Fruit fly (Drosophila melanogaster) whole organism, embryonic: ENCODE data around the gene MtnD.

Source experiments
- Abd-B ChIP-seq: fragments of 200-800 bp; sonication (Bioruptor generic); optimal IDR thresholded peaks from 2 replicates; lab custom pipeline; 2018; ENCODE audit warnings: missing biosample characterization, mild to moderate bottlenecking, missing genetic modification characterization, moderate library complexity
- BtbVII ChIP-seq: fragments of 200-800 bp; sonication (Bioruptor generic); optimal IDR thresholded peaks from 3 replicates; lab custom pipeline; 2017; ENCODE audit warnings: missing biosample characterization, mild to moderate bottlenecking, missing genetic modification characterization
- CG10274 ChIP-seq: fragments of 200-800 bp; sonication (Bioruptor generic); optimal IDR thresholded peaks from 3 replicates; lab custom pipeline; 2017; ENCODE audit warnings: missing biosample characterization, mild to moderate bottlenecking, missing genetic modification characterization
- CG10462 ChIP-seq: fragments of 200-800 bp; sonication (Bioruptor generic); optimal IDR thresholded peaks from 2 replicates; lab custom pipeline; 2016; ENCODE audit warnings: missing biosample characterization, missing genetic modification characterization
- CG10565 ChIP-seq: fragments of 200-800 bp; sonication (Bioruptor generic); optimal IDR thresholded peaks from 3 replicates; lab custom pipeline; 2016; ENCODE audit warnings: missing biosample characterization, mild to moderate bottlenecking, missing genetic modification characterization
- CG11093 ChIP-seq: fragments of 200-800 bp; sonication (Bioruptor generic); IDR thresholded peaks from 3 replicates; pipeline ENCODE4 v1.3.6; 2022; ENCODE audit warnings: missing biosample characterization, missing genetic modification characterization
- CG14050 ChIP-seq: fragments of 200-800 bp; sonication (Bioruptor generic); IDR thresholded peaks from 3 replicates; pipeline ENCODE4 v1.3.6; 2022; ENCODE audit warnings: missing biosample characterization, missing genetic modification characterization
- CG1647 ChIP-seq: fragments of 200-800 bp; sonication (Bioruptor generic); optimal IDR thresholded peaks from 3 replicates; lab custom pipeline; 2016; ENCODE audit warnings: missing biosample characterization, missing genetic modification characterization
- CG16779 ChIP-seq: fragments of 200-800 bp; sonication (Bioruptor generic); IDR thresholded peaks from 2 replicates; pipeline ENCODE4 v1.3.6; 2022; ENCODE audit warnings: missing biosample characterization, missing genetic modification characterization
- CG17802 ChIP-seq: fragments of 200-800 bp; sonication (Bioruptor generic); optimal IDR thresholded peaks from 2 replicates; lab custom pipeline; 2018; ENCODE audit warnings: missing biosample characterization, mild to moderate bottlenecking, missing genetic modification characterization, moderate library complexity
- CG18764 ChIP-seq: fragments of 200-800 bp; sonication (Bioruptor generic); optimal IDR thresholded peaks from 3 replicates; lab custom pipeline; 2016; ENCODE audit warnings: missing biosample characterization, missing genetic modification characterization
- CG2202 ChIP-seq: fragments of 200-800 bp; sonication (Bioruptor generic); optimal IDR thresholded peaks from 2 replicates; lab custom pipeline; 2018; ENCODE audit warnings: missing biosample characterization, mild to moderate bottlenecking, missing genetic modification characterization
- CG31441 ChIP-seq: fragments of 200-800 bp; sonication (Bioruptor generic); IDR thresholded peaks from 2 replicates; pipeline ENCODE4 v1.3.6; 2022; ENCODE audit warnings: missing biosample characterization, missing genetic modification characterization
- CG3163 ChIP-seq: fragments of 200-800 bp; sonication (Bioruptor generic); optimal IDR thresholded peaks from 3 replicates; lab custom pipeline; 2016; ENCODE audit warnings: missing biosample characterization, missing genetic modification characterization
- CG32772 ChIP-seq: fragments of 200-800 bp; sonication (Bioruptor generic); IDR thresholded peaks from 2 replicates; pipeline ENCODE4 v1.3.6; 2022; ENCODE audit warnings: missing biosample characterization, missing genetic modification characterization
- CG4404 ChIP-seq: fragments of 200-800 bp; sonication (Bioruptor generic); IDR thresholded peaks from 2 replicates; pipeline ENCODE4 v1.3.6; 2022; ENCODE audit warnings: missing biosample characterization, missing genetic modification characterization
- CG4730 ChIP-seq: fragments of 200-800 bp; sonication (Bioruptor generic); IDR thresholded peaks from 2 replicates; pipeline ENCODE4 v1.3.6; 2022; ENCODE audit warnings: missing biosample characterization, missing genetic modification characterization
- CG8944 ChIP-seq: fragments of 200-800 bp; sonication (Bioruptor generic); optimal IDR thresholded peaks from 3 replicates; lab custom pipeline; 2016; ENCODE audit warnings: missing biosample characterization, missing genetic modification characterization
- CG9437 ChIP-seq: fragments of 200-800 bp; sonication (Bioruptor generic); optimal IDR thresholded peaks from 2 replicates; lab custom pipeline; 2018; ENCODE audit warnings: missing biosample characterization, mild to moderate bottlenecking, missing genetic modification characterization
- CG9876 ChIP-seq: fragments of 200-800 bp; sonication (Bioruptor generic); optimal IDR thresholded peaks from 2 replicates; lab custom pipeline; 2016; ENCODE audit warnings: missing biosample characterization, missing genetic modification characterization
- CG9932 ChIP-seq: fragments of 200-800 bp; sonication (Bioruptor generic); IDR thresholded peaks from 2 replicates; pipeline ENCODE4 v1.3.6; 2022; ENCODE audit warnings: missing biosample characterization, missing genetic modification characterization
- D19B ChIP-seq: fragments of 200-800 bp; sonication (Bioruptor generic); optimal IDR thresholded peaks from 2 replicates; lab custom pipeline; 2017; ENCODE audit warnings: missing biosample characterization, mild to moderate bottlenecking, missing genetic modification characterization
- Dip2 ChIP-seq: fragments of 200-800 bp; sonication (Bioruptor generic); IDR thresholded peaks from 2 replicates; pipeline ENCODE4 v1.3.6; 2022; ENCODE audit warnings: missing biosample characterization, missing genetic modification characterization
- Eip74EF ChIP-seq, 2 experiments: fragments of 200-800 bp in 1 of 2; fragments of >200 bp in 1 of 2; sonication (Bioruptor generic) in 1 of 2; optimal IDR thresholded peaks; 2 replicates each; lab custom pipeline; 2017 to 2019; ENCODE audit warnings: missing biosample characterization in 2 of 2, missing genetic modification characterization in 2 of 2, mild to moderate bottlenecking in 1 of 2, moderate library complexity in 1 of 2
- Elba2 ChIP-seq: fragments of 200-800 bp; sonication (Bioruptor generic); optimal IDR thresholded peaks from 3 replicates; lab custom pipeline; 2016; ENCODE audit warnings: missing biosample characterization, missing genetic modification characterization
- Ets97D ChIP-seq: fragments of 200-800 bp; sonication (Bioruptor generic); optimal IDR thresholded peaks from 3 replicates; lab custom pipeline; 2016; ENCODE audit warnings: missing biosample characterization, missing genetic modification characterization
- HLH3B ChIP-seq: fragments of 200-800 bp; sonication (Bioruptor generic); IDR thresholded peaks from 2 replicates; pipeline ENCODE4 v1.3.6; 2022; ENCODE audit warnings: missing biosample characterization, missing genetic modification characterization
- Mrtf ChIP-seq: fragments of 200-800 bp; sonication (Bioruptor generic); IDR thresholded peaks from 3 replicates; pipeline ENCODE4 v1.3.6; 2022; ENCODE audit warnings: missing biosample characterization, missing genetic modification characterization
- Neu2 ChIP-seq: fragments of 200-800 bp; sonication (Bioruptor generic); optimal IDR thresholded peaks from 3 replicates; lab custom pipeline; 2016; ENCODE audit warnings: missing biosample characterization, missing genetic modification characterization, borderline replicate concordance
- Rfx ChIP-seq: fragments of 200-800 bp; sonication (Bioruptor generic); IDR thresholded peaks from 2 replicates; pipeline ENCODE4 v1.3.6; 2022; ENCODE audit warnings: missing biosample characterization, missing genetic modification characterization
- Rx ChIP-seq: fragments of 200-800 bp; sonication (Bioruptor generic); IDR thresholded peaks from 2 replicates; pipeline ENCODE4 v1.3.6; 2022; ENCODE audit warnings: missing biosample characterization, missing genetic modification characterization
- Six4 ChIP-seq: fragments of 200-800 bp; sonication (Bioruptor generic); optimal IDR thresholded peaks from 2 replicates; lab custom pipeline; 2016; ENCODE audit warnings: missing biosample characterization, missing genetic modification characterization
- Tbp ChIP-seq: fragments of >200 bp; optimal IDR thresholded peaks from 2 replicates; lab custom pipeline; 2018; ENCODE audit warnings: missing biosample characterization, missing genetic modification characterization
- ash1 ChIP-seq: fragments of 200-800 bp; sonication (Bioruptor generic); optimal IDR thresholded peaks from 2 replicates; lab custom pipeline; 2018; ENCODE audit warnings: missing biosample characterization, mild to moderate bottlenecking, missing genetic modification characterization
- cg ChIP-seq: fragments of 200-800 bp; sonication (Bioruptor generic); optimal IDR thresholded peaks from 3 replicates; lab custom pipeline; 2019; ENCODE audit warnings: missing biosample characterization, mild to moderate bottlenecking, missing genetic modification characterization, moderate library complexity
- chif ChIP-seq, 2 experiments: fragments of 200-800 bp; sonication (Bioruptor generic); optimal IDR thresholded peaks; 3 replicates each; lab custom pipeline; 2016; ENCODE audit warnings: missing biosample characterization in 2 of 2, missing genetic modification characterization in 2 of 2
- crp ChIP-seq, 2 experiments: fragments of 200-800 bp; sonication (Bioruptor generic); optimal IDR thresholded peaks; 2 replicates in 1 of 2; 3 replicates in 1 of 2; lab custom pipeline; 2017; ENCODE audit warnings: missing biosample characterization in 2 of 2, missing genetic modification characterization in 2 of 2, mild to moderate bottlenecking in 1 of 2, moderate library complexity in 1 of 2
- cwo ChIP-seq: fragments of 200-800 bp; sonication (Bioruptor generic); optimal IDR thresholded peaks from 3 replicates; lab custom pipeline; 2017; ENCODE audit warnings: missing biosample characterization, missing genetic modification characterization, mild to moderate bottlenecking, moderate library complexity, missing genetic modification reagents
- dysf ChIP-seq: fragments of 200-800 bp; sonication (Bioruptor generic); IDR thresholded peaks from 3 replicates; pipeline ENCODE4 v1.3.6; 2022; ENCODE audit warnings: missing biosample characterization, missing genetic modification characterization
- her ChIP-seq: fragments of 200-800 bp; sonication (Bioruptor generic); optimal IDR thresholded peaks from 2 replicates; lab custom pipeline; 2016; ENCODE audit warnings: missing biosample characterization, missing genetic modification characterization
- jigr1 ChIP-seq: fragments of 200-800 bp; sonication (Bioruptor generic); IDR thresholded peaks from 3 replicates; pipeline ENCODE4 v1.3.6; 2022; ENCODE audit warnings: missing biosample characterization, missing genetic modification characterization
- lab ChIP-seq: fragments of 200-800 bp; sonication (Bioruptor generic); optimal IDR thresholded peaks from 3 replicates; lab custom pipeline; 2017; ENCODE audit warnings: missing biosample characterization, missing genetic modification characterization, mild to moderate bottlenecking, moderate library complexity, missing genetic modification reagents
- lola ChIP-seq, 3 experiments: fragments of >200 bp in 2 of 3; fragments of 200-800 bp in 1 of 3; sonication (Bioruptor generic) in 1 of 3; optimal IDR thresholded peaks; 2 replicates each; lab custom pipeline; 2017 to 2019; ENCODE audit warnings: missing biosample characterization in 3 of 3, missing genetic modification characterization in 3 of 3, mild to moderate bottlenecking in 1 of 3, moderate library complexity in 1 of 3
- pfk ChIP-seq: fragments of 200-800 bp; sonication (Bioruptor generic); optimal IDR thresholded peaks from 2 replicates; lab custom pipeline; 2018; ENCODE audit warnings: missing biosample characterization, mild to moderate bottlenecking, missing genetic modification characterization, moderate library complexity
- ro ChIP-seq: fragments of 200-800 bp; sonication (Bioruptor generic); IDR thresholded peaks from 2 replicates; pipeline ENCODE4 v1.3.6; 2022; ENCODE audit warnings: missing biosample characterization, missing genetic modification characterization
- sc ChIP-seq, 3 experiments: fragments of >200 bp in 2 of 3; fragments of 200-800 bp in 1 of 3; sonication (Bioruptor generic) in 1 of 3; optimal IDR thresholded peaks; 2 replicates in 2 of 3; 3 replicates in 1 of 3; lab custom pipeline; 2017; ENCODE audit warnings: mild to moderate bottlenecking in 1 of 3, missing biosample characterization in 1 of 3, missing genetic modification characterization in 1 of 3, missing genetic modification reagents in 1 of 3
- sob ChIP-seq: fragments of 200-800 bp; sonication (Bioruptor generic); IDR thresholded peaks from 2 replicates; pipeline ENCODE4 v1.3.6; 2022; ENCODE audit warnings: missing biosample characterization, missing genetic modification characterization
- tx ChIP-seq: fragments of 200-800 bp; sonication (Bioruptor generic); optimal IDR thresholded peaks from 2 replicates; lab custom pipeline; 2016; ENCODE audit warnings: missing biosample characterization, missing genetic modification characterization

Gene MtnD

dm6 chr3R:20549855-20550603 is 15.3 kb downstream of the MtnD start (continued):
- TF ChIP-seq Elba2, result no peak
- TF ChIP-seq Dip2 (GFP tag; lab: Robert Waterston, UW), result peak; percentile 54; the same call in 1 of the 2 replicates
- peak in 1 of 2 experiments; percentile 21 for TF ChIP-seq crp (GFP tag; optimal IDR thresholded peaks at IDR 0.05; lab: Kevin White, UChicago)
- peak; percentile 1 for TF ChIP-seq CG1647
- peak; percentile 89 for TF ChIP-seq Rfx (GFP tag; lab: Robert Waterston, UW)
- peak; percentile 84 for TF ChIP-seq sob
- TF ChIP-seq Six4 (GFP tag; lab: Kevin White, UChicago), result peak; percentile 73
- TF ChIP-seq CG31441, result peak; percentile 86
- TF ChIP-seq CG8944 (GFP tag; lab: Kevin White, UChicago), result no peak
- peak; percentile 64 for TF ChIP-seq D19B
- TF ChIP-seq CG14050 (GFP tag; lab: Robert Waterston, UW), result peak; percentile 74
- TF ChIP-seq tx (GFP tag; lab: Kevin White, UChicago), result no peak
- TF ChIP-seq jigr1 (GFP tag; lab: Robert Waterston, UW), result peak; percentile 50; the same call in 1 of the 3 replicates
- peak; percentile 8 for TF ChIP-seq Ets97D
- peak; percentile 79 for TF ChIP-seq BtbVII
- peak; percentile 77 for TF ChIP-seq CG17802 (tag; lab: Kevin White, UChicago)
- no peak for TF ChIP-seq Tbp
- peak in 1 of 3 experiments; percentile 82 for TF ChIP-seq lola (GFP tag; optimal IDR thresholded peaks at IDR 0.05; lab: Kevin White, UChicago)
- no peak for TF ChIP-seq cg (GFP tag; lab: Kevin White, UChicago)
- TF ChIP-seq Mrtf (GFP tag; lab: Robert Waterston, UW), result peak; percentile 78
- TF ChIP-seq her (GFP tag; lab: Kevin White, UChicago), result no peak
- TF ChIP-seq CG10462 (GFP tag; lab: Kevin White, UChicago), result peak; percentile 65
- peak; percentile 73 for TF ChIP-seq Rx (GFP tag; lab: Robert Waterston, UW)
- no peak for TF ChIP-seq sc (optimal IDR thresholded peaks at IDR 0.05; lab: Kevin White, UChicago)
- TF ChIP-seq sc (GFP tag; optimal IDR thresholded peaks at IDR 0.05; lab: Kevin White, UChicago), result peak; percentile 84
- TF ChIP-seq lab, result peak; percentile 92
- TF ChIP-seq CG4730, result peak; percentile 81
- peak; percentile 66 for TF ChIP-seq CG18764
- peak in 1 of 2 experiments; percentile 64 for TF ChIP-seq Eip74EF (GFP tag; optimal IDR thresholded peaks at IDR 0.05; lab: Kevin White, UChicago)
- TF ChIP-seq cwo (GFP tag; lab: Kevin White, UChicago), result peak; percentile 92
- peak; percentile 86 for TF ChIP-seq HLH3B (GFP tag; lab: Robert Waterston, UW)
- peak; percentile 68 for TF ChIP-seq pfk (GFP tag; lab: Kevin White, UChicago)
- peak; percentile 63 for TF ChIP-seq ro
- peak; percentile 71 for TF ChIP-seq CG9437 (GFP tag; lab: Kevin White, UChicago)
- no peak for TF ChIP-seq Neu2 (GFP tag; lab: Kevin White, UChicago)
- TF ChIP-seq CG9876 (GFP tag; lab: Kevin White, UChicago), result no peak
- peak; percentile 43; the same call in 1 of the 2 replicates for TF ChIP-seq CG16779 (GFP tag; lab: Robert Waterston, UW)
- TF ChIP-seq CG2202 (tag; lab: Kevin White, UChicago), result peak; percentile 75
- peak; percentile 78 for TF ChIP-seq CG9932 (GFP tag; lab: Robert Waterston, UW)
- TF ChIP-seq CG11093 (GFP tag; lab: Robert Waterston, UW), result peak; percentile 67; the same call in 2 of the 3 replicates
- TF ChIP-seq CG10565 (GFP tag; lab: Kevin White, UChicago), result peak; percentile 25
- peak in 1 of 2 experiments; percentile 52 for TF ChIP-seq chif (GFP tag; optimal IDR thresholded peaks at IDR 0.05; lab: Kevin White, UChicago)
- peak; percentile 90 for TF ChIP-seq dysf (GFP tag; lab: Robert Waterston, UW)
- TF ChIP-seq CG32772 (GFP tag; lab: Robert Waterston, UW), result peak; percentile 82
- peak; percentile 76 for TF ChIP-seq CG10274 (GFP tag; lab: Kevin White, UChicago)
- no peak for TF ChIP-seq ash1 (GFP tag; lab: Kevin White, UChicago)
- peak; percentile 86 for TF ChIP-seq Abd-B (GFP tag; lab: Kevin White, UChicago)
- peak; percentile 85 for TF ChIP-seq CG4404
- no peak for TF ChIP-seq CG3163 (GFP tag; lab: Kevin White, UChicago)
